Fruit fly (Drosophila melanogaster) whole organism, embryonic: Measurements from ENCODE around the gene Vps2.

Experiments
- Aef1 ChIP-seq: fragments of 200-800 bp; sonication (Bioruptor generic); IDR thresholded peaks from 3 replicates; pipeline ENCODE4 v1.3.6; 2022; ENCODE audit warnings: missing biosample characterization, missing genetic modification characterization
- CG11504 ChIP-seq: fragments of 200-800 bp; sonication (Bioruptor generic); optimal IDR thresholded peaks from 3 replicates; lab custom pipeline; 2019; ENCODE audit warnings: missing biosample characterization, mild to moderate bottlenecking, missing genetic modification characterization, moderate library complexity
- CG12769 ChIP-seq: fragments of 200-800 bp; sonication (Bioruptor generic); optimal IDR thresholded peaks from 2 replicates; lab custom pipeline; 2019; ENCODE audit warnings: missing biosample characterization, mild to moderate bottlenecking, missing genetic modification characterization, moderate library complexity
- CG13424 ChIP-seq: fragments of 200-800 bp; sonication (Bioruptor generic); optimal IDR thresholded peaks from 2 replicates; lab custom pipeline; 2019; ENCODE audit warnings: missing biosample characterization, mild to moderate bottlenecking, missing genetic modification characterization, moderate library complexity
- CG13894 ChIP-seq: fragments of 200-800 bp; sonication (Bioruptor generic); optimal IDR thresholded peaks from 3 replicates; lab custom pipeline; 2018; ENCODE audit warnings: missing biosample characterization, mild to moderate bottlenecking, missing genetic modification characterization, moderate library complexity
- CG15696 ChIP-seq: fragments of 200-800 bp; sonication (Bioruptor generic); optimal IDR thresholded peaks from 2 replicates; lab custom pipeline; 2019; ENCODE audit warnings: missing biosample characterization, mild to moderate bottlenecking, missing genetic modification characterization, moderate library complexity
- CG1603 ChIP-seq: fragments of 200-800 bp; sonication (Bioruptor generic); optimal IDR thresholded peaks from 2 replicates; lab custom pipeline; 2019; ENCODE audit warnings: missing biosample characterization, mild to moderate bottlenecking, missing genetic modification characterization, moderate library complexity
- CG1647 ChIP-seq: fragments of 200-800 bp; sonication (Bioruptor generic); optimal IDR thresholded peaks from 3 replicates; lab custom pipeline; 2016; ENCODE audit warnings: missing biosample characterization, missing genetic modification characterization
- CG16863 ChIP-seq: fragments of 200-800 bp; sonication (Bioruptor generic); optimal IDR thresholded peaks from 3 replicates; lab custom pipeline; 2016; ENCODE audit warnings: missing biosample characterization, missing genetic modification characterization
- CG17186 ChIP-seq: fragments of 200-800 bp; sonication (Bioruptor generic); optimal IDR thresholded peaks from 3 replicates; lab custom pipeline; 2017; ENCODE audit warnings: missing biosample characterization, missing genetic modification reagents, missing genetic modification characterization
- CG17829 ChIP-seq: fragments of 200-800 bp; optimal IDR thresholded peaks from 2 replicates; lab custom pipeline; 2019; ENCODE audit warnings: missing biosample characterization, mild to moderate bottlenecking, missing genetic modification characterization, moderate library complexity
- CG18764 ChIP-seq: fragments of 200-800 bp; sonication (Bioruptor generic); optimal IDR thresholded peaks from 3 replicates; lab custom pipeline; 2016; ENCODE audit warnings: missing biosample characterization, missing genetic modification characterization
- CG31365 ChIP-seq: fragments of 200-800 bp; sonication (Bioruptor generic); optimal IDR thresholded peaks from 2 replicates; lab custom pipeline; 2018; ENCODE audit warnings: missing biosample characterization, mild to moderate bottlenecking, missing genetic modification characterization
- CG32532 ChIP-seq: fragments of 200-800 bp; sonication (Bioruptor generic); IDR thresholded peaks from 2 replicates; pipeline ENCODE4 v1.3.6; 2022; ENCODE audit warnings: missing biosample characterization, missing genetic modification characterization
- CG4404 ChIP-seq: fragments of 200-800 bp; sonication (Bioruptor generic); IDR thresholded peaks from 2 replicates; pipeline ENCODE4 v1.3.6; 2022; ENCODE audit warnings: missing biosample characterization, missing genetic modification characterization
- CG6654 ChIP-seq: fragments of 200-800 bp; sonication (Bioruptor generic); optimal IDR thresholded peaks from 2 replicates; lab custom pipeline; 2017; ENCODE audit warnings: missing biosample characterization, mild to moderate bottlenecking, missing genetic modification characterization
- CG8924 ChIP-seq: fragments of 200-800 bp; optimal IDR thresholded peaks from 3 replicates; lab custom pipeline; 2019; ENCODE audit warnings: missing biosample characterization, mild to moderate bottlenecking, missing genetic modification characterization, moderate library complexity
- CG9876 ChIP-seq: fragments of 200-800 bp; sonication (Bioruptor generic); optimal IDR thresholded peaks from 2 replicates; lab custom pipeline; 2016; ENCODE audit warnings: missing biosample characterization, missing genetic modification characterization
- D ChIP-seq, 2 experiments: fragments of 200-800 bp in 1 of 2; fragments of >200 bp in 1 of 2; sonication (Bioruptor generic) in 1 of 2; optimal IDR thresholded peaks; 2 replicates in 1 of 2; 3 replicates in 1 of 2; lab custom pipeline; 2017; ENCODE audit warnings: mild to moderate bottlenecking in 1 of 2, missing biosample characterization in 1 of 2, missing genetic modification characterization in 1 of 2, missing genetic modification reagents in 1 of 2
- Dll ChIP-seq: fragments of 200-800 bp; sonication (Bioruptor generic); IDR thresholded peaks from 4 replicates; pipeline ENCODE4 v1.3.6; 2022; ENCODE audit warnings: missing biosample characterization, missing genetic modification characterization; ENCODE audit not compliant: partially characterized antibody
- Doc2 ChIP-seq: fragments of 200-800 bp; sonication (Bioruptor generic); IDR thresholded peaks from 2 replicates; pipeline ENCODE4 v1.3.6; 2022; ENCODE audit warnings: missing biosample characterization, missing genetic modification characterization
- Dref ChIP-seq: fragments of 200-800 bp; sonication (Bioruptor generic); IDR thresholded peaks from 2 replicates; pipeline ENCODE4 v1.3.6; 2022; ENCODE audit warnings: missing biosample characterization, missing genetic modification characterization
- Gsc ChIP-seq: fragments of 200-800 bp; sonication (Bioruptor generic); IDR thresholded peaks from 2 replicates; pipeline ENCODE4 v1.3.6; 2022; ENCODE audit warnings: missing biosample characterization, missing genetic modification characterization
- Lhr ChIP-seq: fragments of 200-800 bp; sonication (Bioruptor generic); optimal IDR thresholded peaks from 3 replicates; lab custom pipeline; 2017; ENCODE audit warnings: mild to moderate bottlenecking, missing biosample characterization, missing genetic modification reagents, missing genetic modification characterization
- Lpt ChIP-seq: fragments of >200 bp; optimal IDR thresholded peaks from 2 replicates; lab custom pipeline; 2018; ENCODE audit warnings: missing biosample characterization, missing genetic modification characterization
- Mes4 ChIP-seq: fragments of 200-800 bp; sonication (Bioruptor generic); optimal IDR thresholded peaks from 2 replicates; lab custom pipeline; 2016; ENCODE audit warnings: missing biosample characterization, missing genetic modification characterization
- Neu2 ChIP-seq: fragments of 200-800 bp; sonication (Bioruptor generic); optimal IDR thresholded peaks from 3 replicates; lab custom pipeline; 2016; ENCODE audit warnings: missing biosample characterization, missing genetic modification characterization, borderline replicate concordance
- NfI ChIP-seq: fragments of 200-800 bp; sonication (Bioruptor generic); optimal IDR thresholded peaks from 3 replicates; lab custom pipeline; 2018; ENCODE audit warnings: missing biosample characterization, mild to moderate bottlenecking, missing genetic modification characterization, moderate library complexity
- Optix ChIP-seq: fragments of 200-800 bp; sonication (Bioruptor generic); IDR thresholded peaks from 3 replicates; pipeline ENCODE4 v1.3.6; 2022; ENCODE audit warnings: missing biosample characterization, missing genetic modification characterization
- Ravus ChIP-seq: fragments of 200-800 bp; sonication (Bioruptor generic); IDR thresholded peaks from 2 replicates; pipeline ENCODE4 v1.3.6; 2022; ENCODE audit warnings: missing biosample characterization, missing genetic modification characterization
- Xbp1 ChIP-seq: fragments of 200-800 bp; sonication (Bioruptor generic); optimal IDR thresholded peaks from 3 replicates; lab custom pipeline; 2016; ENCODE audit warnings: missing biosample characterization, mild to moderate bottlenecking, missing genetic modification characterization
- cas ChIP-seq: fragments of 200-800 bp; sonication (Bioruptor generic); IDR thresholded peaks from 2 replicates; pipeline ENCODE4 v1.3.6; 2022; ENCODE audit warnings: missing biosample characterization, missing genetic modification characterization
- cato ChIP-seq: fragments of 200-800 bp; sonication (Bioruptor generic); optimal IDR thresholded peaks from 2 replicates; lab custom pipeline; 2016; ENCODE audit warnings: missing biosample characterization, missing genetic modification characterization, borderline replicate concordance
- cg ChIP-seq: fragments of 200-800 bp; sonication (Bioruptor generic); optimal IDR thresholded peaks from 3 replicates; lab custom pipeline; 2019; ENCODE audit warnings: missing biosample characterization, mild to moderate bottlenecking, missing genetic modification characterization, moderate library complexity
- dmrt11E ChIP-seq: fragments of 200-800 bp; sonication (Bioruptor generic); optimal IDR thresholded peaks from 3 replicates; lab custom pipeline; 2018; ENCODE audit warnings: missing biosample characterization, mild to moderate bottlenecking, missing genetic modification characterization, moderate library complexity
- dysf ChIP-seq: fragments of 200-800 bp; sonication (Bioruptor generic); IDR thresholded peaks from 3 replicates; pipeline ENCODE4 v1.3.6; 2022; ENCODE audit warnings: missing biosample characterization, missing genetic modification characterization
- fd96Cb ChIP-seq: fragments of 200-800 bp; sonication (Bioruptor generic); optimal IDR thresholded peaks from 2 replicates; lab custom pipeline; 2018; ENCODE audit warnings: missing biosample characterization, mild to moderate bottlenecking, missing genetic modification characterization, moderate library complexity
- fu2 ChIP-seq: fragments of 200-800 bp; sonication (Bioruptor generic); optimal IDR thresholded peaks from 2 replicates; lab custom pipeline; 2016; ENCODE audit warnings: missing biosample characterization, missing genetic modification characterization
- kay ChIP-seq: fragments of 200-800 bp; sonication (Bioruptor generic); optimal IDR thresholded peaks from 2 replicates; lab custom pipeline; 2016; ENCODE audit warnings: missing biosample characterization, missing genetic modification characterization
- nerfin-1 ChIP-seq: fragments of 200-800 bp; sonication (Bioruptor generic); optimal IDR thresholded peaks from 3 replicates; lab custom pipeline; 2019; ENCODE audit warnings: missing biosample characterization, mild to moderate bottlenecking, missing genetic modification characterization, moderate library complexity
- org-1 ChIP-seq: fragments of 200-800 bp; sonication (Bioruptor generic); optimal IDR thresholded peaks from 2 replicates; lab custom pipeline; 2017; ENCODE audit warnings: missing biosample characterization, missing genetic modification characterization
- otp ChIP-seq: fragments of 200-800 bp; sonication (Bioruptor generic); IDR thresholded peaks from 3 replicates; pipeline ENCODE4, ENCODE4 v1.3.6; 2022; ENCODE audit warnings: missing biosample characterization, missing genetic modification characterization
- pb ChIP-seq: fragments of 200-800 bp; sonication (Bioruptor generic); optimal IDR thresholded peaks from 3 replicates; lab custom pipeline; 2016; ENCODE audit warnings: missing biosample characterization, missing genetic modification characterization
- pfk ChIP-seq: fragments of 200-800 bp; sonication (Bioruptor generic); optimal IDR thresholded peaks from 2 replicates; lab custom pipeline; 2018; ENCODE audit warnings: missing biosample characterization, mild to moderate bottlenecking, missing genetic modification characterization, moderate library complexity
- pho ChIP-seq: fragments of 200-800 bp; sonication (Bioruptor generic); optimal IDR thresholded peaks from 2 replicates; lab custom pipeline; 2016; ENCODE audit warnings: missing biosample characterization, missing genetic modification characterization
- phol ChIP-seq: fragments of 200-800 bp; sonication (Bioruptor generic); optimal IDR thresholded peaks from 3 replicates; lab custom pipeline; 2018; ENCODE audit warnings: missing biosample characterization, mild to moderate bottlenecking, missing genetic modification characterization, moderate library complexity
- pros ChIP-seq: fragments of 200-800 bp; sonication (Bioruptor generic); optimal IDR thresholded peaks from 3 replicates; lab custom pipeline; 2019; ENCODE audit warnings: missing biosample characterization, mild to moderate bottlenecking, missing genetic modification characterization, moderate library complexity
- slp2 ChIP-seq: fragments of 200-800 bp; sonication (Bioruptor generic); optimal IDR thresholded peaks from 2 replicates; lab custom pipeline; 2016; ENCODE audit warnings: missing biosample characterization, missing genetic modification characterization
- vvl ChIP-seq: fragments of 200-800 bp; sonication (Bioruptor generic); IDR thresholded peaks from 2 replicates; pipeline ENCODE4 v1.3.6; 2022; ENCODE audit warnings: missing biosample characterization, missing genetic modification characterization
- zen2 ChIP-seq: fragments of 200-800 bp; sonication (Bioruptor generic); IDR thresholded peaks from 3 replicates; pipeline ENCODE4 v1.3.6; 2022; ENCODE audit warnings: missing biosample characterization, missing genetic modification characterization; ENCODE audit not compliant: partially characterized antibody

Gene Vps2

DNA sequence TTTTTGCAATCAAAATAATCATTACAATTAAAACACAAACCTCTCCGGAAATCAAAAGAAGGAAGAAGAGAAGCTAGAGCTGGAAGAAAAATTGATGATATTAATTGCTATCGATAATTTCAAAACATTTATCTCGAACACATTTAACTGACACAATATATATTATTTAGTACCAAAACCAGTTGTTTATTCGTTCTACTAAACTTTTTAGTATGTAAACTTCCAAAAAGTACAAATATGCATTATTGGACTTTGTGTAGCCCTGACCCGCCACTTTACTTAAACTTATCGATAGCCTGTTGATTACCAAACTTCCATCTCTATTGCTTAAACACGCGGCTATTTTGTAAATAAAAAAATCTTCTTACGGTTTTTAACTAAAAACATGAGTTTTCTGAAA is 6.6 kb downstream of the Vps2 start, which contains the start of the genes RpL34a and Trmt61 (continued):
- peak; percentile 37 for TF ChIP-seq pros (GFP tag; lab: Kevin White, UChicago)
- peak; percentile 70 for TF ChIP-seq cato (GFP tag; lab: Kevin White, UChicago)
- TF ChIP-seq Aef1 (GFP tag; lab: Robert Waterston, UW): peak; percentile 59
- no peak for TF ChIP-seq D (optimal IDR thresholded peaks at IDR 0.05; lab: Kevin White, UChicago)
- peak; percentile 85 for TF ChIP-seq D (GFP tag; optimal IDR thresholded peaks at IDR 0.05; lab: Kevin White, UChicago)
- peak; percentile 63 for TF ChIP-seq CG1647
- peak; percentile 79 for TF ChIP-seq CG13424 (tag; lab: Kevin White, UChicago)
- TF ChIP-seq CG15696 (tag; lab: Kevin White, UChicago): peak; percentile 68
- peak; percentile 71 for TF ChIP-seq slp2 (GFP tag; lab: Kevin White, UChicago)
- peak; percentile 64 for TF ChIP-seq pb (GFP tag; lab: Kevin White, UChicago)
- TF ChIP-seq dysf (GFP tag; lab: Robert Waterston, UW): peak; percentile 91
- TF ChIP-seq CG6654 (GFP tag; lab: Kevin White, UChicago): peak; percentile 59
- peak; percentile 21 for TF ChIP-seq CG9876 (GFP tag; lab: Kevin White, UChicago)
- TF ChIP-seq pfk (GFP tag; lab: Kevin White, UChicago): peak; percentile 67
- TF ChIP-seq Optix (GFP tag; lab: Robert Waterston, UW): no peak
- peak; percentile 83 for TF ChIP-seq CG32532 (GFP tag; lab: Robert Waterston, UW)
- peak; percentile 48 for TF ChIP-seq fd96Cb (tag; lab: Kevin White, UChicago)
- TF ChIP-seq otp (GFP tag; lab: Robert Waterston, UW): peak; percentile 61; the same call in 2 of the 3 replicates
- TF ChIP-seq CG18764 (GFP tag; lab: Kevin White, UChicago): peak; percentile 71
- TF ChIP-seq NfI: peak; percentile 90
- TF ChIP-seq CG8924: peak; percentile 88
- TF ChIP-seq Lpt: no peak
- TF ChIP-seq Neu2: peak; percentile 52
- peak; percentile 88 for TF ChIP-seq Lhr
- peak; percentile 80 for TF ChIP-seq Xbp1 (GFP tag; lab: Kevin White, UChicago)
- TF ChIP-seq phol: peak; percentile 90
- peak; percentile 54; the same call in 1 of the 3 replicates for TF ChIP-seq zen2 (GFP tag; lab: Robert Waterston, UW)
- TF ChIP-seq org-1 (GFP tag; lab: Kevin White, UChicago): peak; percentile 79
- peak; percentile 82 for TF ChIP-seq CG17186 (GFP tag; lab: Kevin White, UChicago)
- TF ChIP-seq CG12769 (tag; lab: Kevin White, UChicago): no peak
- peak; percentile 85 for TF ChIP-seq CG1603 (tag; lab: Kevin White, UChicago)
- TF ChIP-seq pho (GFP tag; lab: Kevin White, UChicago): peak; percentile 81
- peak; percentile 78 for TF ChIP-seq CG13894 (tag; lab: Kevin White, UChicago)
- peak; percentile 60 for TF ChIP-seq fu2 (GFP tag; lab: Kevin White, UChicago)
- TF ChIP-seq Dll (GFP tag; lab: Robert Waterston, UW): peak; percentile 95
- TF ChIP-seq CG31365 (tag; lab: Kevin White, UChicago): peak; percentile 77
- TF ChIP-seq cas (GFP tag; lab: Robert Waterston, UW): peak; percentile 55; the same call in 1 of the 2 replicates
- TF ChIP-seq dmrt11E: peak; percentile 83
- peak; percentile 84 for TF ChIP-seq CG11504 (tag; lab: Kevin White, UChicago)
- peak; percentile 81 for TF ChIP-seq Dref (GFP tag; lab: Robert Waterston, UW)
- TF ChIP-seq CG17829 (tag; lab: Kevin White, UChicago): peak; percentile 87
- TF ChIP-seq CG16863 (GFP tag; lab: Kevin White, UChicago): peak; percentile 59
- TF ChIP-seq Ravus: no peak
- TF ChIP-seq vvl: peak; percentile 79
- TF ChIP-seq Mes4 (GFP tag; lab: Kevin White, UChicago): peak; percentile 88
- TF ChIP-seq CG4404 (GFP tag; lab: Robert Waterston, UW): no peak
- no peak for TF ChIP-seq Doc2
- peak; percentile 63 for TF ChIP-seq kay
- peak; percentile 90 for TF ChIP-seq nerfin-1 (tag; lab: Kevin White, UChicago)
- TF ChIP-seq cg (GFP tag; lab: Kevin White, UChicago): no peak
- TF ChIP-seq Gsc: no peak
